Worm (Caenorhabditis elegans) whole organism, late embryonic: ENCODE results near the gene C53B4.2.

ENCODE experiments used
- ama-1 ChIP-seq: fragments of 150-350 bp; optimal IDR thresholded peaks from 2 replicates; lab custom pipeline; 2014
- ceh-14 ChIP-seq: sonication (generic microtip); optimal IDR thresholded peaks from 2 replicates; lab custom pipeline; 2016; ENCODE audit warnings: missing genotype, missing genetic modification characterization, missing compliant biosample characterization
- ceh-19 ChIP-seq: fragments of 200-800 bp; sonication (Bioruptor generic); optimal IDR thresholded peaks from 2 replicates; lab custom pipeline; 2018; ENCODE audit warnings: mild to moderate bottlenecking, missing genetic modification characterization, missing compliant biosample characterization
- ceh-22 ChIP-seq: sonication (generic microtip); optimal IDR thresholded peaks from 2 replicates; lab custom pipeline; 2017; ENCODE audit warnings: missing biosample characterization, missing genetic modification characterization
- ceh-30 ChIP-seq: fragments of 150-350 bp; optimal IDR thresholded peaks from 2 replicates; lab custom pipeline; 2014; ENCODE audit warnings: missing biosample characterization, missing genetic modification characterization
- fkh-10 ChIP-seq: fragments of 150-350 bp; optimal IDR thresholded peaks from 2 replicates; lab custom pipeline; 2014; ENCODE audit warnings: missing biosample characterization, missing genetic modification reagents, missing genetic modification characterization
- pha-4 ChIP-seq: fragments of 150-350 bp; optimal IDR thresholded peaks from 2 replicates; lab custom pipeline; 2018; ENCODE audit warnings: missing biosample characterization, missing genetic modification reagents, missing genetic modification characterization
- pqm-1 ChIP-seq: sonication (generic microtip); optimal IDR thresholded peaks from 2 replicates; lab custom pipeline; 2016; ENCODE audit warnings: missing genetic modification characterization, missing compliant biosample characterization
- sox-4 ChIP-seq: sonication (generic microtip); optimal IDR thresholded peaks from 2 replicates; lab custom pipeline; 2017; ENCODE audit warnings: mild to moderate bottlenecking, missing genetic modification characterization, inconsistent platforms, missing compliant biosample characterization

- TF ChIP-seq sox-4 (tag; lab: Kevin White, UChicago) (no peak), fkh-10 (GFP tag; lab: Kevin White, UChicago) (no peak), ceh-22 (tag; lab: Kevin White, UChicago) (no peak), pha-4 (tag; lab: Kevin White, UChicago) (no peak), ceh-14 (tag; lab: Kevin White, UChicago) (no peak), pqm-1 (no peak), ceh-19 (GFP tag; lab: Kevin White, UChicago) (no peak), ama-1 (lab: Kevin White, UChicago) (no peak), ceh-30 (no peak)
These were observed 47.2 kb upstream of the C53B4.2 start, which contains the start of gene rap-1 for ce11 chrIV:8918790-8919189.
